Worm (Caenorhabditis elegans) whole organism, young adult: ENCODE measurements around the gene plpp-1.3.

Source experiments
- B0035.1 ChIP-seq: sonication (generic microtip); optimal IDR thresholded peaks from 2 replicates; lab custom pipeline; 2016; ENCODE audit warnings: missing genetic modification characterization, mild to moderate bottlenecking, missing compliant biosample characterization, missing genotype, missing genetic modification reagents
- B0261.1 ChIP-seq: sonication (generic microtip); optimal IDR thresholded peaks from 2 replicates; lab custom pipeline; 2016; ENCODE audit warnings: mild to moderate bottlenecking, missing genetic modification characterization, moderate library complexity, missing compliant biosample characterization
- F23B12.7 ChIP-seq: sonication (generic microtip); optimal IDR thresholded peaks from 2 replicates; lab custom pipeline; 2017; ENCODE audit warnings: missing genetic modification characterization, mild to moderate bottlenecking, missing compliant biosample characterization, antibody characterized with exemption, moderate library complexity; ENCODE audit not compliant: insufficient read depth
- F33H1.4 ChIP-seq: fragments of 200-800 bp; sonication (Bioruptor generic); IDR thresholded peaks from 2 replicates; pipeline ENCODE4 v1.3.6; 2022; ENCODE audit warnings: missing genetic modification reagents, missing genetic modification characterization, missing compliant biosample characterization
- F49E8.2 ChIP-seq: sonication (generic microtip); optimal IDR thresholded peaks from 3 replicates; lab custom pipeline; 2017; ENCODE audit warnings: missing genetic modification characterization, mild to moderate bottlenecking, missing compliant biosample characterization, antibody characterized with exemption, moderate library complexity; ENCODE audit not compliant: insufficient read depth
- F52B5.7 ChIP-seq: sonication (generic microtip); optimal IDR thresholded peaks from 2 replicates; lab custom pipeline; 2016; ENCODE audit warnings: mild to moderate bottlenecking, missing genetic modification characterization, missing compliant biosample characterization
- F57A8.1 ChIP-seq: fragments of 200-800 bp; sonication (Bioruptor generic); optimal IDR thresholded peaks from 2 replicates; lab custom pipeline; 2018; ENCODE audit warnings: mild to moderate bottlenecking, missing genetic modification characterization, moderate library complexity, missing compliant biosample characterization
- K12H6.12 ChIP-seq: fragments of 200-800 bp; sonication (Bioruptor generic); optimal IDR thresholded peaks from 2 replicates; lab custom pipeline; 2018; ENCODE audit warnings: mild to moderate bottlenecking, missing genetic modification characterization, missing compliant biosample characterization
- Y56A3A.18 ChIP-seq: fragments of 200-800 bp; sonication (Bioruptor generic); IDR thresholded peaks from 2 replicates; pipeline ENCODE4 v1.3.6; 2022; ENCODE audit warnings: missing genetic modification reagents, missing genetic modification characterization, missing compliant biosample characterization
- Y67H2A.10 ChIP-seq: fragments of 200-800 bp; sonication (Bioruptor generic); conservative IDR thresholded peaks from 2 replicates; pipeline ENCODE4 v1.3.6; 2022; ENCODE audit warnings: missing genetic modification reagents, missing genetic modification characterization, missing compliant biosample characterization
- attf-5 ChIP-seq: fragments of 200-800 bp; sonication (Bioruptor generic); optimal IDR thresholded peaks from 2 replicates; lab custom pipeline; 2018; ENCODE audit warnings: mild to moderate bottlenecking, missing genetic modification characterization, missing compliant biosample characterization
- cebp-1 ChIP-seq, 2 experiments: fragments of 200-800 bp in 1 of 2; sonication (Bioruptor generic) in 1 of 2; sonication (generic microtip) in 1 of 2; IDR thresholded peaks in 1 of 2; optimal IDR thresholded peaks in 1 of 2; 2 replicates each; pipeline versions ENCODE4 v1.3.6 to Lab custom; 2017 to 2022; ENCODE audit warnings: missing compliant biosample characterization in 2 of 2, missing genetic modification characterization in 2 of 2, mild to moderate bottlenecking in 1 of 2, missing genetic modification reagents in 1 of 2, moderate library complexity in 1 of 2
- ceh-100 ChIP-seq: fragments of 200-800 bp; sonication (Bioruptor generic); IDR thresholded peaks from 2 replicates; pipeline ENCODE4 v1.3.6; 2022; ENCODE audit warnings: missing genetic modification reagents, missing genetic modification characterization, missing compliant biosample characterization
- ceh-27 ChIP-seq: fragments of 200-800 bp; sonication (Bioruptor generic); optimal IDR thresholded peaks from 2 replicates; lab custom pipeline; 2018; ENCODE audit warnings: mild to moderate bottlenecking, missing genetic modification characterization, moderate library complexity, missing compliant biosample characterization
- ceh-91 ChIP-seq: fragments of 200-800 bp; sonication (Bioruptor generic); IDR thresholded peaks from 2 replicates; pipeline ENCODE4 v1.3.6; 2022; ENCODE audit warnings: missing genetic modification reagents, missing genetic modification characterization, missing compliant biosample characterization
- dox-1 ChIP-seq: fragments of 200-800 bp; sonication (Bioruptor generic); IDR thresholded peaks from 2 replicates; pipeline ENCODE4 v1.3.6; 2022; ENCODE audit warnings: missing genetic modification reagents, missing genetic modification characterization, missing compliant biosample characterization
- ets-4 ChIP-seq: fragments of 200-800 bp; sonication (Bioruptor generic); optimal IDR thresholded peaks from 2 replicates; lab custom pipeline; 2018; ENCODE audit warnings: mild to moderate bottlenecking, missing genetic modification characterization, missing compliant biosample characterization
- fkh-3 ChIP-seq: sonication (generic microtip); optimal IDR thresholded peaks from 2 replicates; lab custom pipeline; 2016; ENCODE audit warnings: mild to moderate bottlenecking, missing genetic modification characterization, missing compliant biosample characterization
- him-1 ChIP-seq: sonication (generic microtip); optimal IDR thresholded peaks from 2 replicates; lab custom pipeline; 2016; ENCODE audit warnings: missing genotype, missing genetic modification reagents, missing genetic modification characterization, missing compliant biosample characterization
- lag-1 ChIP-seq: fragments of 200-800 bp; sonication (Bioruptor generic); IDR thresholded peaks from 2 replicates; pipeline ENCODE4 v1.3.6; 2022; ENCODE audit warnings: missing genetic modification reagents, missing genetic modification characterization, missing compliant biosample characterization
- lin-26 ChIP-seq: fragments of 200-800 bp; sonication (Bioruptor generic); IDR thresholded peaks from 2 replicates; pipeline ENCODE4 v1.3.6; 2022; ENCODE audit warnings: missing genetic modification reagents, missing genetic modification characterization, missing compliant biosample characterization
- lin-40 ChIP-seq: sonication (generic microtip); optimal IDR thresholded peaks from 2 replicates; lab custom pipeline; 2016; ENCODE audit warnings: missing genetic modification characterization, mild to moderate bottlenecking, missing compliant biosample characterization, missing genotype, missing genetic modification reagents
- madf-10 ChIP-seq: sonication (generic microtip); optimal IDR thresholded peaks from 2 replicates; lab custom pipeline; 2016; ENCODE audit warnings: mild to moderate bottlenecking, missing genetic modification characterization, missing compliant biosample characterization
- madf-8 ChIP-seq: fragments of 200-800 bp; sonication (Bioruptor generic); conservative IDR thresholded peaks from 2 replicates; pipeline ENCODE4 v1.3.6; 2022; ENCODE audit warnings: missing genetic modification reagents, missing genetic modification characterization, missing compliant biosample characterization
- mxl-1 ChIP-seq: sonication (generic microtip); optimal IDR thresholded peaks from 2 replicates; lab custom pipeline; 2016; ENCODE audit warnings: missing genetic modification characterization, missing compliant biosample characterization
- nfya-2 ChIP-seq: fragments of 200-800 bp; sonication (Bioruptor generic); IDR thresholded peaks from 2 replicates; pipeline ENCODE4 v1.3.6; 2022; ENCODE audit warnings: missing genetic modification reagents, missing genetic modification characterization, missing compliant biosample characterization
- nhr-80 ChIP-seq: sonication (generic microtip); optimal IDR thresholded peaks from 2 replicates; lab custom pipeline; 2016; ENCODE audit warnings: missing genetic modification characterization, missing compliant biosample characterization
- pha-4 ChIP-seq: fragments of 150-350 bp; sonication (generic microtip); optimal IDR thresholded peaks from 2 replicates; lab custom pipeline; 2014; ENCODE audit warnings: missing biosample characterization, missing genetic modification reagents, missing genetic modification characterization
- snpc-3.4 ChIP-seq: sonication (generic microtip); optimal IDR thresholded peaks from 2 replicates; lab custom pipeline; 2017; ENCODE audit warnings: missing genetic modification characterization, mild to moderate bottlenecking, missing compliant biosample characterization, antibody characterized with exemption, moderate library complexity, missing genotype, missing genetic modification reagents
- somi-1 ChIP-seq: fragments of 200-800 bp; sonication (Bioruptor generic); optimal IDR thresholded peaks from 2 replicates; lab custom pipeline; 2018; ENCODE audit warnings: mild to moderate bottlenecking, missing genetic modification characterization, missing compliant biosample characterization
- tbx-9 ChIP-seq: sonication (generic microtip); optimal IDR thresholded peaks from 2 replicates; lab custom pipeline; 2016; ENCODE audit warnings: borderline replicate concordance, missing genetic modification characterization, inconsistent platforms, missing compliant biosample characterization
- tlf-1 ChIP-seq: fragments of 200-800 bp; sonication (Bioruptor generic); optimal IDR thresholded peaks from 2 replicates; lab custom pipeline; 2018; ENCODE audit warnings: mild to moderate bottlenecking, missing genetic modification characterization, missing compliant biosample characterization
- unc-62 ChIP-seq: fragments of 150-350 bp; optimal IDR thresholded peaks from 2 replicates; lab custom pipeline; 2014; ENCODE audit warnings: missing biosample characterization, missing genetic modification reagents, missing genetic modification characterization
- zfh-2 ChIP-seq: fragments of 200-800 bp; sonication (Bioruptor generic); conservative IDR thresholded peaks from 2 replicates; pipeline ENCODE4 v1.3.6; 2022; ENCODE audit warnings: missing genetic modification reagents, missing genetic modification characterization, missing compliant biosample characterization
- ztf-26 ChIP-seq: sonication (generic microtip); optimal IDR thresholded peaks from 2 replicates; lab custom pipeline; 2017; ENCODE audit warnings: missing genetic modification characterization, missing compliant biosample characterization
- ztf-28 ChIP-seq: fragments of 200-800 bp; sonication (Bioruptor generic); IDR thresholded peaks from 2 replicates; pipeline ENCODE4 v1.3.6; 2022; ENCODE audit warnings: missing genetic modification reagents, missing genetic modification characterization, missing compliant biosample characterization
- ztf-6 ChIP-seq: fragments of 200-800 bp; sonication (Bioruptor generic); IDR thresholded peaks from 2 replicates; pipeline ENCODE4 v1.3.6; 2022; ENCODE audit warnings: missing genetic modification reagents, missing genetic modification characterization, missing compliant biosample characterization

plpp-1.3 gene

DNA sequence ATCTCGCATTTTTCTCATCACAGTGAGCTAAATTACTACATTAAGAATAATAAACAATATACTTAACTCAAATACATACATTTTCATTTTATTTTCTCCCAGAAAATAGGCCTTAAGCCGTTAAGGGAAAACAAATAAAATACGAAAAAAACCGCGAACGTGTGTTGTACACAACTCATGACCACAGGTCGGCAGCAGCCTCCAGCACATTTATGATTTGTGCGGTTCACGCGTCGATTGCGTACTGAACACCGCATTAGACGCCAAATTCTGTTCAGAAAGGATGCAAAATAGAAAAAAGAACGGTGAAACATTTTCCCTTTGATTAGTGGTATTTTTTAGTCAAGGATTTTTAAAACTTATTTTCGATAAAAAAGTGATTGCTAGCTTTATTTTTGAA, 15.9 kb upstream of the plpp-1.3 start (continued):
- TF ChIP-seq pha-4 (tag; lab: Kevin White, UChicago): peak; percentile 27
- TF ChIP-seq dox-1: peak; percentile 64; the same call in 1 of the 2 replicates
- TF ChIP-seq him-1 (tag; lab: Kevin White, UChicago): no peak
- no peak for TF ChIP-seq ztf-28 (GFP tag; lab: Robert Waterston, UW)
- no peak for TF ChIP-seq fkh-3 (tag; lab: Kevin White, UChicago)
- TF ChIP-seq Y67H2A.10 (GFP tag; lab: Robert Waterston, UW): no peak
- no peak for TF ChIP-seq unc-62
- TF ChIP-seq B0035.1 (tag; lab: Kevin White, UChicago): no peak
- no peak for TF ChIP-seq mxl-1 (tag; lab: Kevin White, UChicago)
- TF ChIP-seq somi-1 (GFP tag; lab: Kevin White, UChicago): no peak
- TF ChIP-seq ceh-100 (GFP tag; lab: Robert Waterston, UW): no peak

DNA sequence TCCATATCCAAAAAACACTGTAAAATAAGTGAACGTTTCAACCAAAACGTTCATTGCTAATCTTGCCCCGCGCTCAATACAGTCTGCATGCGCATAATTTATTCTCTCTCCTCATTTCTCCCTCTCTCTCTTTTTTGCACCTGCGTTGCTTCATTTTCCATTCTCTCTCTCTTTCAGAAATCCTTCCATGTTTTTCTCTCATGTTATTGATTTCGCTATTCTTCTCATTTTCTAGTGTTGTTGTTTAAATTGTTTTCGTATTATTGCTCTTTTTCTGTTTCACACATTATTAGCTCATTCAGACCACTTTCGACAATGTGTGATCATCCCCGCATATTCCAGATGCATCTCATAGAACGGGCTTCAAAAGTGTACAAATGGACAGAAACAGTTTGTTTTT, 13.4 kb upstream of the plpp-1.3 start, which contains the start of gene phf-31:
TSS of gene phf-31 (plus strand) at position 301 of the 400 bp plus-strand sequence.
- TF ChIP-seq F49E8.2 (tag; lab: Kevin White, UChicago): no peak
- TF ChIP-seq lin-26 (GFP tag; lab: Robert Waterston, UW): no peak
- no peak for TF ChIP-seq tlf-1 (GFP tag; lab: Kevin White, UChicago)
- no peak for TF ChIP-seq ceh-91 (GFP tag; lab: Robert Waterston, UW)
- no peak for TF ChIP-seq madf-8
- TF ChIP-seq F57A8.1 (GFP tag; lab: Kevin White, UChicago): no peak

DNA sequence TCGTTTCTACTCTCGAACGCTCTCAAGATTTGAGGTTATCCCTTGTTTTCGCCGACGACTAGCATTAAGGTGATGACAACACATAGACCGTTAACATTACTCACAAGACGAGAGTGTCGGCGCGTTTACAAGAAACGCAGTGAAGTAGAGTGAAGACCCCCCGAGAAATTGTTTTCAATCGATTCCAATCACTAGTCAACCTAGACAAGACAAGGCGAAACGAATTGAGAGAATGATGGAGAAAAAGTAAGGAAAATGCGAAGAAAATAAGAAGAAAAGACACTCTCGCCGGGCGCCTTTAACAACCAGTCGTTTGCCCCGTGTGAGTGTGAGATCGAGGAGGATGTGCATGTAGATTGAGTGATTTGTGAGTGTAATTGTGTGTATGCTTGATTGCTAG, 10.6 kb upstream of the plpp-1.3 start:
- no peak for TF ChIP-seq zfh-2
- TF ChIP-seq madf-10 (tag; lab: Kevin White, UChicago): no peak
- TF ChIP-seq cebp-1 (GFP tag; IDR thresholded peaks at IDR 0.05; lab: Robert Waterston, UW): no peak
- TF ChIP-seq cebp-1 (tag; optimal IDR thresholded peaks at IDR 0.05; lab: Kevin White, UChicago): peak; percentile 50
- TF ChIP-seq lin-40: peak; percentile 19
- no peak for TF ChIP-seq B0261.1
- TF ChIP-seq ceh-27: peak; percentile 2
- no peak for TF ChIP-seq F52B5.7 (tag; lab: Kevin White, UChicago)
- peak; percentile 77 for TF ChIP-seq nhr-80 (tag; lab: Kevin White, UChicago)
- peak; percentile 43 for TF ChIP-seq F23B12.7 (tag; lab: Kevin White, UChicago)
- TF ChIP-seq F33H1.4 (GFP tag; lab: Robert Waterston, UW): no peak
- TF ChIP-seq snpc-3.4 (tag; lab: Kevin White, UChicago): no peak
- no peak for TF ChIP-seq ztf-6
- peak; percentile 57 for TF ChIP-seq attf-5 (GFP tag; lab: Kevin White, UChicago)
- peak; percentile 4 for TF ChIP-seq K12H6.12 (tag; lab: Kevin White, UChicago)
- TF ChIP-seq nfya-2 (GFP tag; lab: Robert Waterston, UW): no peak
- TF ChIP-seq tbx-9: no peak
- TF ChIP-seq lag-1: no peak
- no peak for TF ChIP-seq Y56A3A.18 (GFP tag; lab: Robert Waterston, UW)
- peak; percentile 31 for TF ChIP-seq ztf-26
- TF ChIP-seq ets-4 (GFP tag; lab: Kevin White, UChicago): no peak
- 0 out of 2 replicates have a peak, but pooled peaks have one; percentile 41 for TF ChIP-seq dox-1
- peak; percentile 35 for TF ChIP-seq somi-1 (GFP tag; lab: Kevin White, UChicago)
- TF ChIP-seq, all 124 proteins: peak for 10
